Worm (Caenorhabditis elegans) whole organism, early embryonic: ENCODE measurements around the gene pis-1.
"Not testable (repeated sequence)": the region's sequence is repeated elsewhere in the genome, so short reads cannot be mapped to it uniquely, and the experiment has no call there.

Source experiments
- ama-1 ChIP-seq: fragments of 150-350 bp; optimal IDR thresholded peaks from 2 replicates; lab custom pipeline; 2014
- hmbx-1 ChIP-seq: sonication (generic microtip); optimal IDR thresholded peaks from 2 replicates; lab custom pipeline; 2016; ENCODE audit warnings: mild to moderate bottlenecking, missing genetic modification characterization, missing compliant biosample characterization
- hmg-4 ChIP-seq: fragments of 200-800 bp; sonication (Bioruptor generic); optimal IDR thresholded peaks from 2 replicates; lab custom pipeline; 2018; ENCODE audit warnings: mild to moderate bottlenecking, missing genetic modification characterization, missing compliant biosample characterization
- pes-1 ChIP-seq: fragments of 200-800 bp; sonication (Bioruptor generic); IDR thresholded peaks from 2 replicates; pipeline ENCODE4 v1.3.6; 2022; ENCODE audit warnings: missing genetic modification reagents, missing genetic modification characterization, missing compliant biosample characterization

- not testable (repeated sequence) for TF ChIP-seq pes-1 (GFP tag; lab: Robert Waterston, UW); hmbx-1; hmg-4 (GFP tag; lab: Kevin White, UChicago); ama-1
These were observed 26.6 kb downstream of the pis-1 start, which contains the start of gene msp-78 for ce11 chrIV:9769746-9770145.
